Worm (Caenorhabditis elegans) whole organism, late embryonic: ENCODE data around the gene C14E2.5.

Experiments
- C38D4.7 ChIP-seq: fragments of 200-800 bp; sonication (Bioruptor generic); optimal IDR thresholded peaks from 2 replicates; lab custom pipeline; 2018; ENCODE audit warnings: mild to moderate bottlenecking, missing genetic modification characterization, moderate library complexity, missing compliant biosample characterization
- F13H6.1 ChIP-seq: sonication (generic microtip); optimal IDR thresholded peaks from 2 replicates; lab custom pipeline; 2016; ENCODE audit warnings: missing genetic modification characterization, missing compliant biosample characterization
- T23F11.4 ChIP-seq: fragments of 200-800 bp; sonication (Bioruptor generic); optimal IDR thresholded peaks from 2 replicates; lab custom pipeline; 2018; ENCODE audit warnings: mild to moderate bottlenecking, missing genetic modification characterization, missing compliant biosample characterization
- Y22D7AL.16 ChIP-seq: sonication (generic microtip); optimal IDR thresholded peaks from 2 replicates; lab custom pipeline; 2016; ENCODE audit warnings: missing genetic modification characterization, missing compliant biosample characterization
- ama-1 ChIP-seq: fragments of 150-350 bp; optimal IDR thresholded peaks from 2 replicates; lab custom pipeline; 2014
- ceh-14 ChIP-seq: sonication (generic microtip); optimal IDR thresholded peaks from 2 replicates; lab custom pipeline; 2016; ENCODE audit warnings: missing genotype, missing genetic modification characterization, missing compliant biosample characterization
- ceh-18 ChIP-seq: sonication (generic microtip); optimal IDR thresholded peaks from 2 replicates; lab custom pipeline; 2016; ENCODE audit warnings: missing genetic modification characterization, missing compliant biosample characterization
- ceh-2 ChIP-seq: sonication (generic microtip); optimal IDR thresholded peaks from 2 replicates; lab custom pipeline; 2016; ENCODE audit warnings: missing genotype, missing genetic modification characterization, missing compliant biosample characterization
- ceh-30 ChIP-seq: fragments of 150-350 bp; optimal IDR thresholded peaks from 2 replicates; lab custom pipeline; 2014; ENCODE audit warnings: missing biosample characterization, missing genetic modification characterization
- ceh-34 ChIP-seq: sonication (generic microtip); optimal IDR thresholded peaks from 2 replicates; lab custom pipeline; 2016; ENCODE audit warnings: mild to moderate bottlenecking, missing genetic modification characterization, missing compliant biosample characterization
- ceh-45 ChIP-seq: fragments of 200-800 bp; sonication (Bioruptor generic); IDR thresholded peaks from 2 replicates; pipeline ENCODE4 v1.3.6; 2022; ENCODE audit warnings: missing genetic modification reagents, missing genetic modification characterization, missing compliant biosample characterization
- ceh-48 ChIP-seq: sonication (generic microtip); optimal IDR thresholded peaks from 2 replicates; lab custom pipeline; 2016; ENCODE audit warnings: missing genetic modification characterization, inconsistent platforms, missing compliant biosample characterization
- ceh-9 ChIP-seq: sonication (generic microtip); optimal IDR thresholded peaks from 2 replicates; lab custom pipeline; 2016; ENCODE audit warnings: mild to moderate bottlenecking, missing genetic modification characterization, inconsistent platforms, missing compliant biosample characterization
- dmd-4 ChIP-seq: sonication (generic microtip); optimal IDR thresholded peaks from 2 replicates; lab custom pipeline; 2016; ENCODE audit warnings: borderline replicate concordance, missing genetic modification characterization, missing compliant biosample characterization
- dve-1 ChIP-seq: sonication (generic microtip); optimal IDR thresholded peaks from 2 replicates; lab custom pipeline; 2017; ENCODE audit warnings: antibody characterized with exemption, mild to moderate bottlenecking, missing genetic modification characterization, missing compliant biosample characterization
- elt-2 ChIP-seq: sonication (generic microtip); optimal IDR thresholded peaks from 2 replicates; lab custom pipeline; 2016; ENCODE audit warnings: missing genetic modification reagents, missing genetic modification characterization, missing compliant biosample characterization
- ets-4 ChIP-seq: sonication (generic microtip); optimal IDR thresholded peaks from 2 replicates; lab custom pipeline; 2016; ENCODE audit warnings: missing genetic modification characterization, missing compliant biosample characterization
- eyg-1 ChIP-seq: sonication (generic microtip); optimal IDR thresholded peaks from 2 replicates; lab custom pipeline; 2016; ENCODE audit warnings: missing genotype, missing genetic modification characterization, missing compliant biosample characterization
- fkh-6 ChIP-seq: sonication (generic microtip); optimal IDR thresholded peaks from 2 replicates; lab custom pipeline; 2016; ENCODE audit warnings: missing genetic modification characterization, missing compliant biosample characterization
- gmeb-2 ChIP-seq: sonication (generic microtip); optimal IDR thresholded peaks from 2 replicates; lab custom pipeline; 2016; ENCODE audit warnings: missing genetic modification characterization, inconsistent platforms, missing compliant biosample characterization
- hlh-30 ChIP-seq: sonication (generic microtip); optimal IDR thresholded peaks from 2 replicates; lab custom pipeline; 2017; ENCODE audit warnings: antibody characterized with exemption, missing genetic modification characterization, missing compliant biosample characterization; ENCODE audit not compliant: insufficient read depth
- hlh-8 ChIP-seq: sonication (generic microtip); optimal IDR thresholded peaks from 2 replicates; lab custom pipeline; 2016; ENCODE audit warnings: missing genotype, missing genetic modification characterization, missing compliant biosample characterization
- lim-6 ChIP-seq: sonication (generic microtip); optimal IDR thresholded peaks from 2 replicates; lab custom pipeline; 2016; ENCODE audit warnings: missing genetic modification characterization, missing compliant biosample characterization
- lin-11 ChIP-seq: fragments of 200-800 bp; sonication (Bioruptor generic); optimal IDR thresholded peaks from 2 replicates; lab custom pipeline; 2018; ENCODE audit warnings: mild to moderate bottlenecking, missing genetic modification characterization, missing compliant biosample characterization
- madf-2 ChIP-seq: sonication (generic microtip); optimal IDR thresholded peaks from 2 replicates; lab custom pipeline; 2017; ENCODE audit warnings: missing genetic modification characterization, missing compliant biosample characterization
- nfya-1 ChIP-seq: sonication (generic microtip); optimal IDR thresholded peaks from 2 replicates; lab custom pipeline; 2017; ENCODE audit warnings: missing genetic modification characterization, mild to moderate bottlenecking, missing compliant biosample characterization, antibody characterized with exemption, moderate library complexity
- nhr-11 ChIP-seq: fragments of 150-350 bp; optimal IDR thresholded peaks from 2 replicates; lab custom pipeline; 2014; ENCODE audit warnings: missing biosample characterization, missing genetic modification characterization
- nhr-232 ChIP-seq: sonication (generic microtip); optimal IDR thresholded peaks from 2 replicates; lab custom pipeline; 2016; ENCODE audit warnings: missing genetic modification characterization, missing compliant biosample characterization
- npax-4 ChIP-seq: sonication (generic microtip); optimal IDR thresholded peaks from 2 replicates; lab custom pipeline; 2016; ENCODE audit warnings: missing genetic modification characterization, missing compliant biosample characterization
- odd-2 ChIP-seq: sonication (generic microtip); optimal IDR thresholded peaks from 2 replicates; lab custom pipeline; 2017; ENCODE audit warnings: antibody characterized with exemption, mild to moderate bottlenecking, missing genetic modification characterization, missing compliant biosample characterization
- pag-3 ChIP-seq: sonication (generic microtip); optimal IDR thresholded peaks from 2 replicates; lab custom pipeline; 2016; ENCODE audit warnings: missing compliant biosample characterization, missing genetic modification characterization, borderline replicate concordance
- pax-1 ChIP-seq: fragments of 150-350 bp; optimal IDR thresholded peaks from 2 replicates; lab custom pipeline; 2014; ENCODE audit warnings: missing biosample characterization, missing genetic modification characterization
- pha-2 ChIP-seq: sonication (generic microtip); optimal IDR thresholded peaks from 2 replicates; lab custom pipeline; 2017; ENCODE audit warnings: mild to moderate bottlenecking, missing genetic modification characterization, missing compliant biosample characterization
- pha-4 ChIP-seq: fragments of 150-350 bp; optimal IDR thresholded peaks from 2 replicates; lab custom pipeline; 2018; ENCODE audit warnings: missing biosample characterization, missing genetic modification reagents, missing genetic modification characterization
- pqm-1 ChIP-seq: sonication (generic microtip); optimal IDR thresholded peaks from 2 replicates; lab custom pipeline; 2016; ENCODE audit warnings: missing genetic modification characterization, missing compliant biosample characterization
- pros-1 ChIP-seq: fragments of 150-350 bp; optimal IDR thresholded peaks from 2 replicates; lab custom pipeline; 2014; ENCODE audit warnings: missing biosample characterization, missing genetic modification reagents, missing genetic modification characterization
- rnt-1 ChIP-seq: sonication (generic microtip); optimal IDR thresholded peaks from 2 replicates; lab custom pipeline; 2016; ENCODE audit warnings: missing genetic modification characterization, missing compliant biosample characterization
- sdc-2 ChIP-seq: sonication (generic microtip); optimal IDR thresholded peaks from 2 replicates; lab custom pipeline; 2016; ENCODE audit warnings: missing genotype, missing genetic modification characterization, missing compliant biosample characterization
- sox-4 ChIP-seq: sonication (generic microtip); optimal IDR thresholded peaks from 2 replicates; lab custom pipeline; 2017; ENCODE audit warnings: mild to moderate bottlenecking, missing genetic modification characterization, inconsistent platforms, missing compliant biosample characterization
- tbx-2 ChIP-seq: sonication (generic microtip); optimal IDR thresholded peaks from 2 replicates; lab custom pipeline; 2016; ENCODE audit warnings: missing genetic modification characterization, missing compliant biosample characterization
- tbx-7 ChIP-seq: sonication (generic microtip); optimal IDR thresholded peaks from 2 replicates; lab custom pipeline; 2016; ENCODE audit warnings: missing genotype, missing genetic modification characterization, missing compliant biosample characterization
- ttx-3 ChIP-seq: sonication (generic microtip); optimal IDR thresholded peaks from 2 replicates; lab custom pipeline; 2016; ENCODE audit warnings: missing genetic modification reagents, missing genetic modification characterization, missing compliant biosample characterization
- unc-3 ChIP-seq, 2 experiments: fragments of 200-800 bp in 1 of 2; sonication (Bioruptor generic) in 1 of 2; sonication (generic microtip) in 1 of 2; conservative IDR thresholded peaks in 1 of 2; optimal IDR thresholded peaks in 1 of 2; 2 replicates each; pipeline versions ENCODE4 v1.3.6 to Lab custom; 2016 to 2022; ENCODE audit warnings: missing compliant biosample characterization in 2 of 2, missing genetic modification characterization in 2 of 2, missing genetic modification reagents in 1 of 2
- unc-55 ChIP-seq: sonication (generic microtip); optimal IDR thresholded peaks from 2 replicates; lab custom pipeline; 2017; ENCODE audit warnings: missing biosample characterization, missing genetic modification reagents, missing genetic modification characterization
- zip-5 ChIP-seq: sonication (generic microtip); optimal IDR thresholded peaks from 2 replicates; lab custom pipeline; 2016; ENCODE audit warnings: missing genetic modification characterization, missing compliant biosample characterization

The C14E2.5 gene

ce11 chrX:1850525-1850924 is 25.4 kb upstream of the C14E2.5 start:
- TF ChIP-seq ets-4 (tag; lab: Kevin White, UChicago) (no peak), ceh-14 (no peak), ceh-9 (tag; lab: Kevin White, UChicago) (no peak), dve-1 (tag; lab: Kevin White, UChicago) (no peak), pax-1 (tag; lab: Kevin White, UChicago) (no peak), pag-3 (no peak), odd-2 (tag; lab: Kevin White, UChicago) (no peak), pqm-1 (tag; lab: Kevin White, UChicago) (no peak), sox-4 (tag; lab: Kevin White, UChicago) (no peak), tbx-7 (tag; lab: Kevin White, UChicago) (no peak)
- TF ChIP-seq, all 69 proteins: peak for 0

- no peak for TF ChIP-seq T23F11.4 (GFP tag; lab: Kevin White, UChicago)
- no peak for TF ChIP-seq nhr-11 (tag; lab: Kevin White, UChicago)
- no peak for TF ChIP-seq pag-3
- no peak for TF ChIP-seq hlh-30 (tag; lab: Kevin White, UChicago)
- TF ChIP-seq npax-4 (tag; lab: Kevin White, UChicago): no peak
- no peak for TF ChIP-seq ceh-48 (tag; lab: Kevin White, UChicago)
- no peak for TF ChIP-seq ceh-34
- no peak for TF ChIP-seq gmeb-2
- TF ChIP-seq eyg-1 (tag; lab: Kevin White, UChicago): no peak
- TF ChIP-seq madf-2 (tag; lab: Kevin White, UChicago): no peak
- no peak for TF ChIP-seq Y22D7AL.16 (tag; lab: Kevin White, UChicago)
- TF ChIP-seq fkh-6 (tag; lab: Kevin White, UChicago): no peak
- no peak for TF ChIP-seq pqm-1 (tag; lab: Kevin White, UChicago)
- TF ChIP-seq pros-1: no peak
- no peak for TF ChIP-seq lin-11 (tag; lab: Kevin White, UChicago)
- no peak for TF ChIP-seq dmd-4 (tag; lab: Kevin White, UChicago)
- TF ChIP-seq tbx-7 (tag; lab: Kevin White, UChicago): no peak
- TF ChIP-seq hlh-8: no peak
- TF ChIP-seq pha-4 (tag; lab: Kevin White, UChicago): no peak
- no peak for TF ChIP-seq unc-3 (GFP tag; conservative IDR thresholded peaks at IDR 0.05; lab: Robert Waterston, UW)
- TF ChIP-seq unc-3 (tag; optimal IDR thresholded peaks at IDR 0.05; lab: Kevin White, UChicago): no peak
Observed at ce11 chrX:1848575-1848974, 23.4 kb upstream of the C14E2.5 start, which contains the start of gene ceh-41. Gene ceh-41, minus strand, starts transcription at chrX:1848675.

ce11 chrX:1847685-1848084 is 22.5 kb upstream of the C14E2.5 start:
- TF ChIP-seq nfya-1 (tag; lab: Kevin White, UChicago): no peak
- TF ChIP-seq T23F11.4 (GFP tag; lab: Kevin White, UChicago): no peak
- TF ChIP-seq nhr-232 (tag; lab: Kevin White, UChicago): no peak
- no peak for TF ChIP-seq tbx-2 (tag; lab: Kevin White, UChicago)
- TF ChIP-seq pha-4 (tag; lab: Kevin White, UChicago): no peak
- no peak for TF ChIP-seq dve-1 (tag; lab: Kevin White, UChicago)

- TF ChIP-seq unc-55 (GFP tag; lab: Kevin White, UChicago) (peak; percentile 31), sdc-2 (peak; percentile 41), ama-1 (lab: Kevin White, UChicago) (no peak), ceh-9 (tag; lab: Kevin White, UChicago) (no peak)
Observed at ce11 chrX:1845493-1845892, 20.4 kb upstream of the C14E2.5 start, which contains the start of gene T26C11.4. Gene T26C11.4, minus strand, starts transcription at chrX:1845546.

- TF ChIP-seq ttx-3 (tag; lab: Kevin White, UChicago): peak; percentile 56
- peak; percentile 28 for TF ChIP-seq nfya-1 (tag; lab: Kevin White, UChicago)
- peak; percentile 30 for TF ChIP-seq pqm-1 (tag; lab: Kevin White, UChicago)
- TF ChIP-seq zip-5: peak; percentile 5
- peak; percentile 62 for TF ChIP-seq pha-2 (tag; lab: Kevin White, UChicago)
- TF ChIP-seq ceh-2 (tag; lab: Kevin White, UChicago): peak; percentile 56
- no peak for TF ChIP-seq pros-1
- 0 out of 2 replicates have a peak, but pooled peaks have one; percentile 20 for TF ChIP-seq ceh-45 (GFP tag; lab: Robert Waterston, UW)
- TF ChIP-seq madf-2 (tag; lab: Kevin White, UChicago): peak; percentile 50
- TF ChIP-seq ets-4 (tag; lab: Kevin White, UChicago): peak; percentile 29
- TF ChIP-seq ceh-30 (tag; lab: Kevin White, UChicago): no peak
- peak; percentile 65 for TF ChIP-seq C38D4.7 (GFP tag; lab: Kevin White, UChicago)
- TF ChIP-seq npax-4 (tag; lab: Kevin White, UChicago): peak; percentile 21
- peak; percentile 42 for TF ChIP-seq ceh-18 (tag; lab: Kevin White, UChicago)
- TF ChIP-seq lim-6 (tag; lab: Kevin White, UChicago): no peak
- TF ChIP-seq F13H6.1: peak; percentile 53
- peak; percentile 67 for TF ChIP-seq elt-2
- TF ChIP-seq rnt-1: peak; percentile 28
Observed at ce11 chrX:1837703-1838102, 12.6 kb upstream of the C14E2.5 start.
